Worm (Caenorhabditis elegans): ENCODE results near the gene H01M10.2.

H01M10.2 gene

ce11 chrX:2569040-2569439 lies 16.5 kb downstream of the H01M10.2 start (continued):
- TF ChIP-seq ZK185.1 (tag; optimal IDR thresholded peaks at IDR 0.05; ENCODE audit: poor library complexity, severe bottlenecking) (peak; percentile 6), dpff-1 (tag; optimal IDR thresholded peaks at IDR 0.05) (no peak), Y67H2A.10 (GFP tag; conservative IDR thresholded peaks at IDR 0.05) (no peak), ztf-6 (GFP tag; IDR thresholded peaks at IDR 0.05) (no peak), attf-3 (GFP tag; conservative IDR thresholded peaks at IDR 0.05) (no peak), F33H1.4 (GFP tag; IDR thresholded peaks at IDR 0.05) (no peak), bed-2 (GFP tag; IDR thresholded peaks at IDR 0.05) (no peak), B0019.2 (GFP tag; conservative IDR thresholded peaks at IDR 0.05) (no peak), F52B5.7 (tag; optimal IDR thresholded peaks at IDR 0.05) (no peak), dpl-1 (GFP tag; optimal IDR thresholded peaks at IDR 0.05) (no peak), mxl-1 (tag; optimal IDR thresholded peaks at IDR 0.05) (no peak), madf-10 (tag; optimal IDR thresholded peaks at IDR 0.05) (peak; percentile 55), madf-3 (GFP tag; IDR thresholded peaks at IDR 0.05) (no peak), hrde-1 (tag; optimal IDR thresholded peaks at IDR 0.05; ENCODE audit: borderline replicate concordance) (no peak), bed-1 (GFP tag; IDR thresholded peaks at IDR 0.05) (no peak), cebp-1 (GFP tag; IDR thresholded peaks at IDR 0.05) (no peak), cebp-1 (tag; optimal IDR thresholded peaks at IDR 0.05) (no peak), die-1 (tag; optimal IDR thresholded peaks at IDR 0.05) (no peak), B0035.1 (tag; optimal IDR thresholded peaks at IDR 0.05) (no peak), ztf-18 (tag; optimal IDR thresholded peaks at IDR 0.05) (no peak), attf-6 (GFP tag; IDR thresholded peaks at IDR 0.05) (no peak), ceh-58 (GFP tag; IDR thresholded peaks at IDR 0.05) (no peak), F55B11.4 (tag; optimal IDR thresholded peaks at IDR 0.05; ENCODE audit: borderline replicate concordance, insufficient read depth) (no peak), ceh-40 (GFP tag; IDR thresholded peaks at IDR 0.05) (no peak), sdz-38 (tag; optimal IDR thresholded peaks at IDR 0.05) (no peak), aptf-2 (GFP tag; conservative IDR thresholded peaks at IDR 0.05) (no peak), lin-26 (GFP tag; IDR thresholded peaks at IDR 0.05) (no peak), snpc-1.1 (tag; optimal IDR thresholded peaks at IDR 0.05; ENCODE audit: insufficient read depth) (no peak), xnd-1 (tag; optimal IDR thresholded peaks at IDR 0.05) (no peak), repo-1 (tag; optimal IDR thresholded peaks at IDR 0.05) (no peak), efl-1 (GFP tag; optimal IDR thresholded peaks at IDR 0.05) (no peak), ztf-28 (GFP tag; IDR thresholded peaks at IDR 0.05) (no peak), lag-1 (GFP tag; IDR thresholded peaks at IDR 0.05) (no peak), unc-130 (GFP tag; optimal IDR thresholded peaks at IDR 0.05) (no peak), lsl-1 (GFP tag; optimal IDR thresholded peaks at IDR 0.05) (no peak), mcd-1 (GFP tag; IDR thresholded peaks at IDR 0.05) (no peak), athp-1 (tag; optimal IDR thresholded peaks at IDR 0.05) (no peak), pha-4 (tag; optimal IDR thresholded peaks at IDR 0.05) (no peak), nhr-27 (tag; optimal IDR thresholded peaks at IDR 0.05) (no peak), snpc-4 (GFP tag; optimal IDR thresholded peaks at IDR 0.05) (no peak), snpc-4 (tag; optimal IDR thresholded peaks at IDR 0.05) (no peak), rpc-1 (optimal IDR thresholded peaks at IDR 0.05) (no peak), rpc-1 (tag; optimal IDR thresholded peaks at IDR 0.05) (no peak), ceh-91 (GFP tag; IDR thresholded peaks at IDR 0.05) (no peak), dox-1 (GFP tag; IDR thresholded peaks at IDR 0.05) (peak; percentile 62), egl-44 (GFP tag; IDR thresholded peaks at IDR 0.05) (no peak), somi-1 (GFP tag; optimal IDR thresholded peaks at IDR 0.05) (no peak), lin-54 (GFP tag; optimal IDR thresholded peaks at IDR 0.05) (no peak), nfyb-1 (GFP tag; IDR thresholded peaks at IDR 0.05) (peak; percentile 84), B0261.1 (tag; optimal IDR thresholded peaks at IDR 0.05) (no peak), K11D2.4 (GFP tag; IDR thresholded peaks at IDR 0.05) (no peak)
